Fruit fly (Drosophila melanogaster) whole organism, adult: ENCODE results near the gene phol.

Experiments
- CG12768 ChIP-seq: fragments of 200-800 bp; sonication (Bioruptor generic); optimal IDR thresholded peaks from 2 replicates; lab custom pipeline; 2017; ENCODE audit warnings: missing biosample characterization, missing genetic modification characterization, mild to moderate bottlenecking, moderate library complexity, missing genetic modification reagents
- CG14711 ChIP-seq: fragments of 200-800 bp; sonication (Bioruptor generic); optimal IDR thresholded peaks from 2 replicates; lab custom pipeline; 2018; ENCODE audit warnings: missing biosample characterization, mild to moderate bottlenecking, missing genetic modification characterization, moderate library complexity
- CG7045 ChIP-seq: fragments of 200-800 bp; sonication (Bioruptor generic); optimal IDR thresholded peaks from 2 replicates; lab custom pipeline; 2017; ENCODE audit warnings: missing biosample characterization, mild to moderate bottlenecking, missing genetic modification characterization

DNA sequence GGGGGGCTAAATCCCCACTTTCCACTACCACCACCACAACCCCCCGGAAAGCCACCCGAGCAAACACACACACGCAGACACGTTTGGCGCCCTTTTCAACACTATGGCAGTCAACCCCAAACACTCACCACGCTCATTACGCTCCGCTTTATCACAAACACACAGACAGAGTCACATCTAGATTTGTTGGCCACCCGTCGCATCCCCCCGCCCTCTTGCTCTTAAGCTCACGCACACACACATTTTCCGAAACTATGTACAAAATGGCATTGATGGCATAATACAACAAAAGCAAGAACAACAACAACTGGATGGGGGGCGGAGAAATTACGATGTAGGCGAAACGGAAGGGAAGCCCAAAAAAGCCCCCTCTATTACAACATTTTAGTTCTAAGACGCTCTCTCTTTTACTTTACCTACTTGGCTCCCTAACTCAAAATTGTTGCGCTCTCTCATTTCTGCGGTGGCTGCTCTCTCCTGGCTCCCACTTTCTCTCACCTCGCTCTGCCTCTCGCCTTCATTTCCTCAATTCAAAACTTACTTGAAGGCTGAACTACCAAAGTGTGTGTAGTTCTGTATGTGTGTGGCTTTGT is 9.7 kb upstream of the phol start:
- TF ChIP-seq CG14711 (tag; lab: Kevin White, UChicago) (no peak), CG7045 (GFP tag; lab: Kevin White, UChicago) (no peak), CG12768 (GFP tag; lab: Kevin White, UChicago) (peak; percentile 40)
